Worm (Caenorhabditis elegans): Measurements from ENCODE around the gene srd-54.

DNA sequence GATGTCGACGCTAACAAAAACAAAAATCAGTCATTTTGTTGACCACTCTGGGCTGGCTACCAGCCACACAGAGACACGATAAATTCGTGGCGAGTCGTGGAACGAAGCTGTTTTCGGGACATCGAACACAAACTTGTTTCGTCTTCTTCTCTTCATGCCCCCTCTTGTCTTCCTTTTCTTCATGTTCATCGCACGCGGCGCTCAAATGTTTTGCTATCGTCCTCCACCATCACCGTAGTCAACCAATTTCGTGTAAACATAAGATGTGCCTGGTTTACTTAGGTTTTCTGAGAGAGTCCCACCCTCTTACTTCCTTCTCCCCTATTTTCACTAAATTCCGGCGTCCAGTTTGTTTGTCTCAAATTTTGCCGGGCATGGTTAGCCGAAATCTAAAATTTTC, 42.1 kb upstream of the srd-54 start:
- TF ChIP-seq fkh-8 (tag; optimal IDR thresholded peaks at IDR 0.05) (no peak), lin-39 (tag; optimal IDR thresholded peaks at IDR 0.05) (no peak), pqm-1 (tag; optimal IDR thresholded peaks at IDR 0.05) (no peak), alr-1 (tag; optimal IDR thresholded peaks at IDR 0.05; ENCODE audit: borderline replicate concordance) (no peak)
